Worm (Caenorhabditis elegans): ENCODE data around the gene gpr-1.
A peak's percentile ranks its signal among the peaks of the same experiment; 100 is the strongest.

The gpr-1 gene

DNA sequence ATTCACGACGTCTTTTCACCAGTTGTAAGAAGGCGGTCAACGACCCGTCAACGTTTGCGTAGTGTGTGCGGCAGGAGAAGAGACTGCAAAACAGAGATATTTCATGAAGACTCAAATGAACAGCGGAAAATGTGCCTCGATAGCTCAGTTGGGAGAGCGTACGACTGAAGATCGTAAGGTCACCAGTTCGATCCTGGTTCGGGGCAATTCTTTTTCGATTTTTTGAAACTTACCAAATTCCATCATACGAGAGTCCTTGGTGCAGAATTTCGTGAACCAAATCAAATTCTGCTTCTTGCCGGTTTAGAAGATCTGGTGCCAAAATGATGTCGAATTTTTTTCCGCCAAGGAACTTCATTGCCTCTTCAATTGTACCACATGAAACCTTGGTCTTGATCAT lies 24.2 kb downstream of the gpr-1 start (continued):
- TF ChIP-seq snpc-1.3 (tag; optimal IDR thresholded peaks at IDR 0.05; ENCODE audit: insufficient read depth) = peak; percentile 7
- peak; percentile 20 for TF ChIP-seq ztf-18 (tag; optimal IDR thresholded peaks at IDR 0.05)
- 0 out of 2 replicates have a peak, but pooled peaks have one; percentile 20 for TF ChIP-seq Y53G8AR.9 (GFP tag; conservative IDR thresholded peaks at IDR 0.05)
- no peak for TF ChIP-seq sptf-2 (GFP tag; optimal IDR thresholded peaks at IDR 0.05)
- peak; percentile 37 for TF ChIP-seq ztf-26 (tag; optimal IDR thresholded peaks at IDR 0.05)
- peak; percentile 75 for TF ChIP-seq lin-26 (GFP tag; IDR thresholded peaks at IDR 0.05)
- no peak for TF ChIP-seq egl-18 (GFP tag; IDR thresholded peaks at IDR 0.05)
- TF ChIP-seq snpc-3.4 (tag; optimal IDR thresholded peaks at IDR 0.05) = peak; percentile 15
- TF ChIP-seq snpc-1.1 (tag; optimal IDR thresholded peaks at IDR 0.05; ENCODE audit: insufficient read depth) = peak; percentile 14
- TF ChIP-seq ekl-4 (GFP tag; IDR thresholded peaks at IDR 0.05) = no peak; the same call in 1 of the 2 replicates
- no peak for TF ChIP-seq F57C9.4 (tag; optimal IDR thresholded peaks at IDR 0.05)
- TF ChIP-seq ama-1 (optimal IDR thresholded peaks at IDR 0.05) = peak; percentile 19
- no peak for TF ChIP-seq ama-1 (GFP tag; optimal IDR thresholded peaks at IDR 0.05)
- TF ChIP-seq ccch-3 (GFP tag; optimal IDR thresholded peaks at IDR 0.05) = no peak
- peak; percentile 43 for TF ChIP-seq nhr-90 (tag; optimal IDR thresholded peaks at IDR 0.05)
- TF ChIP-seq lin-54 (GFP tag; optimal IDR thresholded peaks at IDR 0.05) = peak; percentile 49
- TF ChIP-seq aptf-2 (GFP tag; conservative IDR thresholded peaks at IDR 0.05) = no peak
- TF ChIP-seq B0336.3 (GFP tag; IDR thresholded peaks at IDR 0.05) = 0 out of 2 replicates have a peak, but pooled peaks have one; percentile 18
- peak; percentile 65 for TF ChIP-seq die-1 (tag; optimal IDR thresholded peaks at IDR 0.05)
- TF ChIP-seq F39B2.1 (GFP tag; IDR thresholded peaks at IDR 0.05) = no peak
- no peak for TF ChIP-seq attf-3 (GFP tag; conservative IDR thresholded peaks at IDR 0.05)
- TF ChIP-seq lsy-27 (tag; optimal IDR thresholded peaks at IDR 0.05; ENCODE audit: borderline replicate concordance, insufficient read depth) = no peak
- no peak for TF ChIP-seq cebp-1 (GFP tag; IDR thresholded peaks at IDR 0.05)
- peak; percentile 29 for TF ChIP-seq cebp-1 (tag; optimal IDR thresholded peaks at IDR 0.05)
- TF ChIP-seq egl-44 (GFP tag; IDR thresholded peaks at IDR 0.05) = peak; percentile 75
- peak; percentile 42 for TF ChIP-seq ceh-27 (GFP tag; optimal IDR thresholded peaks at IDR 0.05)
- 0 out of 2 replicates have a peak, but pooled peaks have one; percentile 52 for TF ChIP-seq nhr-120 (GFP tag; IDR thresholded peaks at IDR 0.05)
- peak; percentile 75 for TF ChIP-seq B0261.1 (tag; optimal IDR thresholded peaks at IDR 0.05)
- peak; percentile 13; the same call in 1 of the 2 replicates for TF ChIP-seq egrh-3 (GFP tag; IDR thresholded peaks at IDR 0.05)
- peak; percentile 69 for TF ChIP-seq rpc-1 (optimal IDR thresholded peaks at IDR 0.05)
- peak; percentile 75 for TF ChIP-seq rpc-1 (tag; optimal IDR thresholded peaks at IDR 0.05)
- TF ChIP-seq Y56A3A.18 (GFP tag; IDR thresholded peaks at IDR 0.05) = 0 out of 2 replicates have a peak, but pooled peaks have one; percentile 58

DNA sequence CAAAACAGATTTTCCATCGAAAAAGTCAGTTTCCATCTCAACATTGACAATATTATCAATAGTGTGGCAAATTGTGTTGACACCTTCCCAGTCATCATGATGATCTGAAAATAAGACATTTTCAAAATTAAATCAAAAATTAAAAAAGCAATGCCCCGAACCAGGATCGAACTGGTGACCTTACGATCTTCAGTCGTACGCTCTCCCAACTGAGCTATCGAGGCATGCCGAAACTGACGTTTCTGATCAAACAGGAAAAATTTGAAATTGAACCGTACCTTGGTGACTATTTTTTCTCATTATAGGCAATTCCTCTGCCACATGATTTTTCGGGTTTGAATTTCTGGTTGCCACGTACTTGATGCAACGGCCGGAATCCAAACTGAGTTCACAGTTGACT lies 24.7 kb downstream of the gpr-1 start:
- peak; percentile 11 for TF ChIP-seq F23B12.7 (tag; optimal IDR thresholded peaks at IDR 0.05; ENCODE audit: insufficient read depth)
- no peak for TF ChIP-seq rcor-1 (GFP tag; IDR thresholded peaks at IDR 0.05)
- TF ChIP-seq lin-26 (GFP tag; IDR thresholded peaks at IDR 0.05) = peak; percentile 57; the same call in 1 of the 2 replicates
- peak; percentile 52 for TF ChIP-seq rpc-1 (optimal IDR thresholded peaks at IDR 0.05)
- peak; percentile 76 for TF ChIP-seq rpc-1 (tag; optimal IDR thresholded peaks at IDR 0.05)
- TF ChIP-seq him-1 (tag; optimal IDR thresholded peaks at IDR 0.05) = peak; percentile 39
- TF ChIP-seq nhr-80 (tag; optimal IDR thresholded peaks at IDR 0.05) = no peak
- TF ChIP-seq F52B5.7 (tag; optimal IDR thresholded peaks at IDR 0.05) = no peak
- TF ChIP-seq tbp1 (GFP tag; optimal IDR thresholded peaks at IDR 0.05) = peak; percentile 88
- peak; percentile 20; the same call in 1 of the 2 replicates for TF ChIP-seq ceh-40 (GFP tag; IDR thresholded peaks at IDR 0.05)
- no peak for TF ChIP-seq ztf-25 (GFP tag; IDR thresholded peaks at IDR 0.05)
- TF ChIP-seq nhr-90 (tag; optimal IDR thresholded peaks at IDR 0.05) = peak; percentile 33
- TF ChIP-seq K11D2.4 (GFP tag; IDR thresholded peaks at IDR 0.05) = no peak
- TF ChIP-seq ceh-79 (tag; optimal IDR thresholded peaks at IDR 0.05) = no peak
- TF ChIP-seq ceh-27 (GFP tag; optimal IDR thresholded peaks at IDR 0.05) = no peak
- TF ChIP-seq efl-1 (GFP tag; optimal IDR thresholded peaks at IDR 0.05) = no peak
- peak; percentile 25 for TF ChIP-seq die-1 (tag; optimal IDR thresholded peaks at IDR 0.05)
- peak; percentile 60; the same call in 1 of the 2 replicates for TF ChIP-seq nfyb-1 (GFP tag; IDR thresholded peaks at IDR 0.05)
- TF ChIP-seq B0035.1 (tag; optimal IDR thresholded peaks at IDR 0.05) = no peak
- TF ChIP-seq attf-3 (GFP tag; conservative IDR thresholded peaks at IDR 0.05) = no peak
- peak; percentile 17 for TF ChIP-seq snpc-3.4 (tag; optimal IDR thresholded peaks at IDR 0.05)
- TF ChIP-seq B0019.2 (GFP tag; conservative IDR thresholded peaks at IDR 0.05) = no peak
- no peak for TF ChIP-seq sea-2 (GFP tag; IDR thresholded peaks at IDR 0.05)
- no peak for TF ChIP-seq lin-40 (tag; optimal IDR thresholded peaks at IDR 0.05)

Measured in whole organism, young adult.